Fruit fly (Drosophila melanogaster): Measurements from ENCODE around the gene CG5885.
A peak's percentile ranks its signal among the peaks of the same experiment; 100 is the strongest.

The CG5885 gene

dm6 chr2L:9947265-9947664 lies 29.1 kb upstream of the CG5885 start, which contains the start of gene CG5853 (continued):
- TF ChIP-seq CG10267 (tag; optimal IDR thresholded peaks at IDR 0.05) (no peak), tup (GFP tag; optimal IDR thresholded peaks at IDR 0.05) (no peak), B-H2 (GFP tag; optimal IDR thresholded peaks at IDR 0.05) (peak; percentile 63), HLH3B (GFP tag; IDR thresholded peaks at IDR 0.05) (0 out of 2 replicates have a peak, but pooled peaks have one; percentile 14), Hr39 (optimal IDR thresholded peaks at IDR 0.05) (no peak), CG13775 (GFP tag; optimal IDR thresholded peaks at IDR 0.05) (no peak), CG15696 (tag; optimal IDR thresholded peaks at IDR 0.05) (no peak), gcm (GFP tag; optimal IDR thresholded peaks at IDR 0.05) (no peak), CG4282 (GFP tag; optimal IDR thresholded peaks at IDR 0.05) (no peak), YL-1 (GFP tag; optimal IDR thresholded peaks at IDR 0.05) (no peak), pum (GFP tag; optimal IDR thresholded peaks at IDR 0.05) (no peak), Dp (GFP tag; optimal IDR thresholded peaks at IDR 0.05) (no peak), stwl (tag; optimal IDR thresholded peaks at IDR 0.05) (no peak), CG13296 (GFP tag; optimal IDR thresholded peaks at IDR 0.05) (no peak), danr (GFP tag; IDR thresholded peaks at IDR 0.05) (no peak), kni (GFP tag; optimal IDR thresholded peaks at IDR 0.05) (peak; percentile 67), CG3281 (GFP tag; optimal IDR thresholded peaks at IDR 0.05) (no peak), CG31224 (GFP tag; IDR thresholded peaks at IDR 0.05) (no peak), CG2889 (GFP tag; IDR thresholded peaks at IDR 0.05) (no peak), CG9797 (GFP tag; optimal IDR thresholded peaks at IDR 0.05) (no peak), Asciz (GFP tag; optimal IDR thresholded peaks at IDR 0.05) (no peak), Oaz (GFP tag; IDR thresholded peaks at IDR 0.05) (no peak), CG32772 (GFP tag; IDR thresholded peaks at IDR 0.05) (no peak), dpn (GFP tag; optimal IDR thresholded peaks at IDR 0.05) (no peak), unc-4 (GFP tag; IDR thresholded peaks at IDR 0.05; ENCODE audit: partially characterized antibody) (no peak), schlank (tag; optimal IDR thresholded peaks at IDR 0.05) (no peak), ham (GFP tag; IDR thresholded peaks at IDR 0.05) (no peak), sob (GFP tag; IDR thresholded peaks at IDR 0.05) (peak; percentile 51; the same call in 1 of the 2 replicates), esg (GFP tag; conservative IDR thresholded peaks at IDR 0.05) (no peak), Bdp1 (GFP tag; optimal IDR thresholded peaks at IDR 0.05) (no peak), NC2α (GFP tag; optimal IDR thresholded peaks at IDR 0.05) (no peak), CG6683 (GFP tag; optimal IDR thresholded peaks at IDR 0.05) (no peak), CG2116 (GFP tag; optimal IDR thresholded peaks at IDR 0.05) (no peak), mirr (GFP tag; optimal IDR thresholded peaks at IDR 0.05) (peak; percentile 84), slou (GFP tag; optimal IDR thresholded peaks at IDR 0.05) (no peak), vfl (GFP tag; optimal IDR thresholded peaks at IDR 0.05) (no peak), odd (GFP tag; optimal IDR thresholded peaks at IDR 0.05) (no peak), CG6272 (GFP tag; IDR thresholded peaks at IDR 0.05) (no peak), toy (GFP tag; IDR thresholded peaks at IDR 0.05) (no peak), scrt (GFP tag; optimal IDR thresholded peaks at IDR 0.05) (no peak), bowl (GFP tag; IDR thresholded peaks at IDR 0.05) (no peak), Sin3A (optimal IDR thresholded peaks at IDR 0.05) (no peak), croc (GFP tag; conservative IDR thresholded peaks at IDR 0.05) (no peak), CG15269 (tag; optimal IDR thresholded peaks at IDR 0.05) (peak; percentile 2), Eip74EF (GFP tag; optimal IDR thresholded peaks at IDR 0.05) (no peak), CG18599 (GFP tag; optimal IDR thresholded peaks at IDR 0.05) (peak; percentile 43), dmrt99B (tag; optimal IDR thresholded peaks at IDR 0.05) (no peak), BtbVII (GFP tag; optimal IDR thresholded peaks at IDR 0.05) (no peak), CG4424 (GFP tag; optimal IDR thresholded peaks at IDR 0.05) (no peak), CG1792 (GFP tag; optimal IDR thresholded peaks at IDR 0.05) (no peak), knrl (GFP tag; IDR thresholded peaks at IDR 0.05; ENCODE audit: partially characterized antibody) (no peak), ac (GFP tag; optimal IDR thresholded peaks at IDR 0.05) (no peak)
